Fruit fly (Drosophila melanogaster): ENCODE results near the gene Stt3A.

Stt3A gene

DNA sequence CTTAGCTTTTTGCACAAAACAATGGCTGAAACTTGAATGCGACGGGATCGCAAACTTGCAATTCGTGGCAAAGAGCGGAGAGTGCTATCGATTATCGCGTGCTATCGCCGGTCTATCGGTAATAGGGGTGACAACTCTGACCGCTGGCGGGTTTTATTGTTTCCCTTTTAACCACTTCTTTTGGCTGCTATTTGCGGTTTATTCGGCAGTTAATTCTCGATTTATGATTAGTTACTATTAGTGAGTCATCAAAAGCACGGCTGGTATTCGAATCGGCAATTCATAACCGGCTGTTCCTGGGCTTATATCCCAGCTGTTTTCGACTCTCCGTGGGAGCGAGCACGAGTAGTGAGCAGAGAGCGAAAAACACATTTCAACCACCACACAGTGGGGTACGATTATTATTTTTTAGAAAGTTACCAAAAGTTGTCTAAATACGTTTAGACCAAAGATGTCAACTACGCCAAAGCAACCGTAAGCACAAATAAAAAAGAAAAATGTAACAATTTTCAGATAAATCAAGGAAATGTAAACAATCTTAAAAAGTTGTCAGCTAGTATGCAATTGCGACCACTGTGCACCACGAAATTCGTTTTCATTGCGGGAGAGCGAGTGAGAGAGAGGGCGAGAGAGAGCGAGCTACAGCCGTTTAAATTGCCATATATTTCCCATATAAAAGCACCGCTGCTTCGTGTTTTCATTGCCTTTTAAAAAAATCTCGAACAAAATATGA lies at the start of gene Stt3A, which contains the start of gene bves:
TSS of gene Stt3A (minus strand) at position 89 of the 733 bp plus-strand sequence.
TSS of gene bves (plus strand) at position 115 of the 733 bp plus-strand sequence.
- TF ChIP-seq CG17801 (GFP tag; optimal IDR thresholded peaks at IDR 0.05; ENCODE audit: partially characterized antibody), result peak; percentile 97

- TF ChIP-seq CG17801 (GFP tag; optimal IDR thresholded peaks at IDR 0.05; ENCODE audit: partially characterized antibody), result no peak
Observed at dm6 chrX:21102106-21102505, 48.4 kb upstream of the Stt3A start, which contains the start of gene CG15446. CG15446 (minus strand) TSS chrX:21102206.

dm6 chrX:21093544-21093943 lies 39.8 kb upstream of the Stt3A start, which contains the start of gene stg1:
stg1 (plus strand) TSS chrX:21093844.
- no peak for TF ChIP-seq CG17801 (GFP tag; optimal IDR thresholded peaks at IDR 0.05; ENCODE audit: partially characterized antibody)

DNA sequence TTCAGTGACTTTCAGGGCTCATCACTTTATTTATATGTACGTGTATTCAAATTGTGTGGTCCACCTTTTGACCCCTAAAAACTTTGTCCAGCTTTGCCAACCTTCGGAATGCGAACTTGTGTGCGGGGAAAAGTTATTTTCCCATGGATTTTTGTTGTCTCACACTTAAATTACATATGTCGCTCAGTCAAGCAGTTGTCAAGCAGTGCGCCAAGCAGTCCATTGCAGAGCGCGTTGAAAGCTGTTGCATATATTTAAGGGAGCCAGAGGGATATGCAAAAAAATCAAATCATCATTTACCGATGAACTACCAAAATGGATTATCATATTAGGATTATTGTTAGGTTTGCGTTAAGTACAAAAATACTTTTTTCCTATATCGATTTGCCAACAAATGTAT lies 29.5 kb upstream of the Stt3A start:
- no peak for TF ChIP-seq CG17801 (GFP tag; optimal IDR thresholded peaks at IDR 0.05; ENCODE audit: partially characterized antibody)

DNA sequence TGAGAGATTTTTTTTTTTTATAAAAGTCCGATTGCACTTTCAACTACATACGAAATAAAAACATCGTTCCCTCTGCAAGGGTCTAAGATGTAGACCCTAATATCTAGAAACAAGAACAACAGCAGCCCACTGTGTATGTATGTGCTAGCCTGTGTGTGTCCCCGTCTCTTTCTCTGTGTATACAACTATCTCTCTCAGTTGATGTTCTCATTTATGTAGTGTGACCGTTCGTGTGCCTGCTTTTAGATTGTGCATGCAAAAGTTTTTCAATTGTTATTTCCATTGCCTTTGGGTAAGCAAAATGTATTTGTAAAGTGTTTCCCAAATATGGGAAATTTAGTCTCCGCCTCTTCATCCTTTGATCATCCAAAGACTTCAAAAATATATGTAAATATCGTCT lies 26.6 kb upstream of the Stt3A start:
- TF ChIP-seq CG17801 (GFP tag; optimal IDR thresholded peaks at IDR 0.05; ENCODE audit: partially characterized antibody), result no peak

DNA sequence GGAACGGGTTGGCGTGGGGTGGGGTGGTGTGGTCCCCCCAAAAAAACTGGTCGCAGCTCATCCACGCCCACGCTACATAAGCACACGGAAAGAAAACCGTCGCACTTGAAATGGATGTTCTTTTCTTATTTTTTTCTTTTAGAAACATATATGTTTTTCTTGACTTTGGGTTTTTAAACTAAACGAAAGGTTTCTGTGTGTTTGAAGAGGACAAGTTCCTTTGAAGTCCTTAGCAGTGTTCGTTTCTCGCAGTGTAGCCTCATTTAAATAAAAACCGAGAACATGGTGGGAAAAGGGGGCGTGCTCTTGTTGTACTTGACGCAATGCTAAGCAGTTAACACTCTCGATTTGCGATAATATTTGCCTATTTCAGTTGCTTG lies 20.6 kb upstream of the Stt3A start:
- TF ChIP-seq CG17801 (GFP tag; optimal IDR thresholded peaks at IDR 0.05; ENCODE audit: partially characterized antibody), result peak; percentile 67

DNA sequence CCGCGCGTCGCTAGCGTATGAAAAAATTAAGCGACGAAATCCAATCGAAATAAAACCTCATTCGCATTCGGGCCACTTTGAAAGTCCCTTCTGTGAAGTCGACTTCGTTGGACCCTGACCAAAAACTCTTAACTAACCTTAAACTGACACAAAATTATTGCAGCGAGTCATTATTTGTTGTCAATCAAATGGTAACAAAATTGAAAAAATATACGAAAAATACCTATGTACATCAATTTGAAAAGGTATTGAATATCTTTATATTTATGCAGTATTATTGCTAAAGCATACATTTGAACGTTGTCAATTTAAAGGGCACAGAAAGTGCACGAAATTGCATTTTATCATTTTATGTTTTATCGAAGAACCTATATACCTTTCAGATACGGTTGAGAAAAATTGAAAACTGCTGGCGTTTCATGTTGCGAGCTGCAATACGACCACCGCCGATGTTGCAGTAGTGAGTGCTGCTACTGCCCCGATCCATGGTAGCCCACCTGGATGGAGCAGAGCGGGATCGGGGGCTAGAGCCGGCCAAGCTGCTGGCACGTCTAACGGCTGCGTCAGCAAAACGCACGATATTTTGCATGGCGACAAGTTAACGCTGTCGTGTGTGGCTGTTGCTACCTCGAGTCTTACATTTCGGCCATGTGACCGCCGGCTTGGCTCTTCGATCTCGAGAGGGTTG lies 20.0 kb upstream of the Stt3A start:
- TF ChIP-seq CG17801 (GFP tag; optimal IDR thresholded peaks at IDR 0.05; ENCODE audit: partially characterized antibody), result peak; percentile 18

- TF ChIP-seq CG17801 (GFP tag; optimal IDR thresholded peaks at IDR 0.05; ENCODE audit: partially characterized antibody), result no peak
Observed at dm6 chrX:21072953-21073352, 19.2 kb upstream of the Stt3A start.

DNA sequence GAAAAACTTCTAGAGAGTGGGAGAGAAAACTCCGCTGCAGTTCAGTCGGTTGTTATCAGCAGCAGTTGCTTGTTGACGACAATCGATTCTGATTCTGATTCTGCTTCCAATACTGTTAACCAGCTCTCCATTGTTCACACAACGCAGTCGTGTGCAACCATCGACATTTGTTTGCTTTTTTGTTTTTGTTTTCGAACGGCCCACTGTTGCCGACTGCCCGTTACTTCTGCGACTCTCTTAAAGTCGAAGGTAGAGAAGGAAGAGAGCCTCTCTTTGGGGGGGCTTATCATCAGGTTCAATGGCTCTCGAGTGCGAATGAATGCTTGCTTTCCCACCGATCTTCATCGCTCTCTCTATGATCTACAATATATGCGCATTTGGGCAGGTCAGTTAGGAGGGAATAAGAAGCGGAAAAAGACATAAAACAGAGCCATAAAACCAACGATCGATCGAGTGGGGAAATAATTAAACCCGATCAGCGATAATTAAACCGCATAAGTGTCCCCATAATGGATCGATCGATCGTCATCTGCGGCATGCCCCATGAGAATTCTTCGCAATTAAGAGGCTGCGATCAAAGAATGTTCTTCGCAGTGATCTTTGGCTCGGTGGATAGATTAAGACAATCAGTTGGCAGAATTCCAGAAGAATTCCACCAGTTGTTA lies 18.1 kb upstream of the Stt3A start:
- peak; percentile 78 for TF ChIP-seq CG17801 (GFP tag; optimal IDR thresholded peaks at IDR 0.05; ENCODE audit: partially characterized antibody)

DNA sequence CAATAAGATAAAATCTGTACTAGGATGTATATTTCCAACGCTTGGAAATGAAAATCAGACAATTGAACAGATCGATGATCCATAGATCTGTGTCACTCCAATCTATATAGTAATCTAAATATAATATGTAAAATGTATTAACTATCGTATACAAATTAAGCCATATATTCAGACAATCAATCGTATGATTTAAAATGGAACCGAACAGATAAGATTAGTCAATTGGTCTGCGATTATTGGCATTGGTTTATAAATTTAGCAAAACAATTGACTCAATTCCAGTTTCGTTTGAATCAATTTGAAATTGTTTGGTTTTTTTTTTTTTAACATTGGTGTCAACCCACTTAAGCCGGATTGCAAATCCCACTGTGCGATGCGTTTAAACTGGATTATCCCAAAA lies 14.2 kb upstream of the Stt3A start:
- no peak for TF ChIP-seq CG17801 (GFP tag; optimal IDR thresholded peaks at IDR 0.05; ENCODE audit: partially characterized antibody)

- no peak for TF ChIP-seq CG17801 (GFP tag; optimal IDR thresholded peaks at IDR 0.05; ENCODE audit: partially characterized antibody)
Observed at dm6 chrX:21067474-21067873, 13.7 kb upstream of the Stt3A start, which contains the start of gene CG32512. CG32512 (minus strand) TSS chrX:21067540.

- TF ChIP-seq CG17801 (GFP tag; optimal IDR thresholded peaks at IDR 0.05; ENCODE audit: partially characterized antibody), result no peak
Observed at dm6 chrX:21065775-21066174, 12.0 kb upstream of the Stt3A start.

DNA sequence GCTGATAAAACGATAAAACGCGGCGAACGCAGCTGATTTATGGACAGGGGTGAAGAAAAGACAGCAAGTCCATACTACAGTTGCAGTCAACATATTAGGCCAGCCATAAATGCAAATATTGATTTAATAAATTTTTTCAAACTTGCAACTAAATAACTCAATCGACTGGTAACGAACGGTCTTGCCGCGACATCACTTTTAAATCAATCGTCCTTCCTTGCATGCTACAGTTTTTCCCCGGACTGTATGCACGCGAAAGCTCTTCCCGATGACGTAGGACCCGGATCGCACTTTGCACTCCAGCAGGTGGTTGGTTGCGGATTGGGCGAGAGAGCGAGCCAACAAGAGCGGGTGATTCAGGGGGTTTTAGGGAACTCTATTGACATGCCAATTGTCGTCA lies 11.2 kb upstream of the Stt3A start:
- TF ChIP-seq CG17801 (GFP tag; optimal IDR thresholded peaks at IDR 0.05; ENCODE audit: partially characterized antibody), result peak; percentile 93

DNA sequence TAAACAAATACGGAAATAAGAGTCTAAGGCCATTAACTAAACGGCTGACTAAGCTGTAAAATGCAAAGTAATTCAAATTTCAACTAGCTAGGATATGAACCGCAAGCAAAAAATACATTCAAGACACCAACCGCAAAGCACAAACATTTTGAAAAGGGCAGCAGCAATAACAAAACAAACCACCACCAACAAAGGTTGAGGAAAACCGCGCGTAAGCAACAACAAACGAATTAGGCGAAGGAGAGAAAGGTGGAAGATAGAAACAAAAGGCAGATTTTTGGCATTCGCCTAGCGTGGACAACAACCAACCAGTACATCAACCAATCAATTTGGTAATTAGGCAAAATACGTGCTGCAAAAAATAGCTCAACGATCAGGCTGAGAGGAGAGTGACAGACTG lies 6.8 kb upstream of the Stt3A start:
- TF ChIP-seq CG17801 (GFP tag; optimal IDR thresholded peaks at IDR 0.05; ENCODE audit: partially characterized antibody), result no peak

DNA sequence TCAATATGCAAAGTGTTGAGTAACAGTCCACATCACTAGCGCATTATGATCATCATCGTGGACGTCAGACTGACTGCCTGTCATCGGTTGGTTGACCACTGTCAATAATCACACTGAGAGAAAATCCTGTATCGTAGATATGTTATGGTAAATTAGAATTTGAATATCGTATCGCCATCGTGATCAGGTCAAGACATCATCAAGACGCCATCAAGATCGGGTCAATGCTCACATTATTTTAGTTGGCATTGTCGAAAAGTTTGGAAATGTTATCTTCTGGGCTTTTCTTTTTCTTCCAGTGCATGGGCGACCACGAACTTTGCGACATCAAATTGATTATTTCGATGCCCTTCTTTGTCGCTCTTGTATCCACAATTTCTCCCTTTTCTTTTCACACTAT lies 5.3 kb upstream of the Stt3A start:
- no peak for TF ChIP-seq CG17801 (GFP tag; optimal IDR thresholded peaks at IDR 0.05; ENCODE audit: partially characterized antibody)

DNA sequence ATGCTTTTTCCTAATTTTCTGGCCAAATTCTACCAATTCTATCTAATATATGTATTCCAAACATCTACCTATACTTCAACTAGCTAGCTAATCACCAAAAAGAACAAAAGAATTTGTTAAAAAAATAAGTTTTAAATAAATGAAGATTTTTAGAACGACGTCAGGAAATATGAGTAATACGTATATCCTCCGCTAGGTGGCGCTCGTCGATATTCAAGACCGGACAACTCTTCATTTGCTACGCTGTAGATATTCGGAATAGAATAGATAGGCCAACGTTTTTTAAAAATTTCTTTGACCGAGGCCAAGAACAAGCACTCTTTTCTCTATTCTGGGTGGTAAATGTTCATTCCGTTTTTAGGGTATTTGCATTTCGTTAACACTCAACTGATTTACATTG lies 4.7 kb upstream of the Stt3A start:
- TF ChIP-seq CG17801 (GFP tag; optimal IDR thresholded peaks at IDR 0.05; ENCODE audit: partially characterized antibody), result no peak

All from ovary, adult (tissue).